Fruit fly (Drosophila melanogaster): ENCODE results near the gene Ssb-c31a.

Gene Ssb-c31a

DNA sequence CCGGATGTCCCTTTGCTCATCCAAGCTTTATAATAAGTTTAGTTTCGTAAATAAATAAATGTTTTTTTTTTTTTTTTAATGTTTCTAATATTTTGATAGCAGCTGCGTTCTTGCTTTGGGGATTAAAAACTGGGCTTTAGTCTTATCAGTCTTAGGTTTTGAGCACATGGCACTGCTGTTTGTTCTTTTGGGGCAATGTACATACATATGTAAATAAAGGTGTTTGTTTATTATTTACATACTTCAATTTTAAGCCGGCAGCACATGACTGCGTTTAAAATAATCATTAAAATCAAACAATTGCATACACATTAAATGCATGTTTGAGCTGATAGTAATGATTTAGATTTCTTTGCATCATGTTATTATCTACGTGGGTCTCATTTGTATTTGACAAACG is 46.9 kb upstream of the Ssb-c31a start (continued):
- TF ChIP-seq ERR (GFP tag; optimal IDR thresholded peaks at IDR 0.05) (peak; percentile 7), CG31224 (GFP tag; IDR thresholded peaks at IDR 0.05) (no peak), Max (GFP tag; optimal IDR thresholded peaks at IDR 0.05) (peak; percentile 85), ash1 (GFP tag; optimal IDR thresholded peaks at IDR 0.05) (no peak), Sry-β (GFP tag; optimal IDR thresholded peaks at IDR 0.05) (peak; percentile 76), CG11093 (GFP tag; IDR thresholded peaks at IDR 0.05) (no peak; the same call in 2 of the 3 replicates), Mes4 (GFP tag; optimal IDR thresholded peaks at IDR 0.05) (peak; percentile 73), vnd (GFP tag; IDR thresholded peaks at IDR 0.05; ENCODE audit: partially characterized antibody) (no peak), bab2 (GFP tag; optimal IDR thresholded peaks at IDR 0.05) (peak; percentile 83), dysf (GFP tag; IDR thresholded peaks at IDR 0.05) (peak; percentile 29; the same call in 1 of the 3 replicates), z (GFP tag; IDR thresholded peaks at IDR 0.05) (peak; percentile 63; the same call in 1 of the 3 replicates), crc (GFP tag; optimal IDR thresholded peaks at IDR 0.05) (peak; percentile 45), CG3281 (GFP tag; optimal IDR thresholded peaks at IDR 0.05) (peak; percentile 53), ttk (GFP tag; IDR thresholded peaks at IDR 0.05) (no peak), scrt (GFP tag; optimal IDR thresholded peaks at IDR 0.05) (peak; percentile 66), run (tag; optimal IDR thresholded peaks at IDR 0.05) (no peak), lilli (GFP tag; optimal IDR thresholded peaks at IDR 0.05) (peak; percentile 45), bcd (GFP tag; optimal IDR thresholded peaks at IDR 0.05) (peak; percentile 75), dmrt11E (tag; optimal IDR thresholded peaks at IDR 0.05) (peak; percentile 85), Camta (GFP tag; optimal IDR thresholded peaks at IDR 0.05) (peak; percentile 78), CG17612 (GFP tag; IDR thresholded peaks at IDR 0.05) (0 out of 2 replicates have a peak, but pooled peaks have one; percentile 27), CG11456 (GFP tag; IDR thresholded peaks at IDR 0.05) (no peak), CG8359 (GFP tag; optimal IDR thresholded peaks at IDR 0.05; ENCODE audit: borderline replicate concordance) (peak; percentile 59), sens-2 (GFP tag; IDR thresholded peaks at IDR 0.05) (peak; percentile 74), ap (GFP tag; IDR thresholded peaks at IDR 0.05) (peak; percentile 56), BEAF-32 (GFP tag; optimal IDR thresholded peaks at IDR 0.05) (no peak), zen (tag; optimal IDR thresholded peaks at IDR 0.05) (peak; percentile 53), gcm2 (GFP tag; optimal IDR thresholded peaks at IDR 0.05) (no peak), CG1792 (GFP tag; optimal IDR thresholded peaks at IDR 0.05) (peak; percentile 80), Nf-YA (GFP tag; IDR thresholded peaks at IDR 0.05) (peak; percentile 59), Usf (GFP tag; optimal IDR thresholded peaks at IDR 0.05) (no peak), Rfx (GFP tag; IDR thresholded peaks at IDR 0.05) (peak; percentile 53; the same call in 1 of the 2 replicates), sens (GFP tag) (peak; percentile 99), CoRest (tag; optimal IDR thresholded peaks at IDR 0.05) (peak; percentile 73), CG11696 (GFP tag; IDR thresholded peaks at IDR 0.05) (peak; percentile 61; the same call in 1 of the 2 replicates), CG15269 (tag; optimal IDR thresholded peaks at IDR 0.05) (peak; percentile 65), Sox102F (GFP tag; optimal IDR thresholded peaks at IDR 0.05) (peak; percentile 84), grn (GFP tag; optimal IDR thresholded peaks at IDR 0.05) (peak; percentile 74), crp (GFP tag; optimal IDR thresholded peaks at IDR 0.05) (peak in 1 of 2 experiments; percentile 19), nmo (GFP tag; optimal IDR thresholded peaks at IDR 0.05) (peak; percentile 35), Poxn (GFP tag; IDR thresholded peaks at IDR 0.05) (no peak), CG12219 (GFP tag; optimal IDR thresholded peaks at IDR 0.05) (peak; percentile 78), CG9932 (GFP tag; IDR thresholded peaks at IDR 0.05) (no peak), Hand (GFP tag; optimal IDR thresholded peaks at IDR 0.05) (no peak), CG11560 (tag; IDR thresholded peaks at IDR 0.05) (no peak), Atf6 (GFP tag; IDR thresholded peaks at IDR 0.05) (no peak), CG8089 (GFP tag; optimal IDR thresholded peaks at IDR 0.05) (peak; percentile 77), CG10274 (GFP tag; optimal IDR thresholded peaks at IDR 0.05) (peak; percentile 24), CG32532 (GFP tag; IDR thresholded peaks at IDR 0.05) (no peak), lab (GFP tag; optimal IDR thresholded peaks at IDR 0.05) (peak; percentile 88), CG14441 (GFP tag; IDR thresholded peaks at IDR 0.05) (peak; percentile 20; the same call in 1 of the 2 replicates)

Measured in whole organism, embryonic.